Fruit fly (Drosophila melanogaster): Measurements from ENCODE around the gene hwt.

hwt gene

dm6 chrX:12595610-12596336, 27.5 kb upstream of the hwt start, which contains the start of the genes CG1824 and Sec16 (continued):
- TF ChIP-seq CG2889 (GFP tag; IDR thresholded peaks at IDR 0.05) (no peak), amos (GFP tag; IDR thresholded peaks at IDR 0.05; ENCODE audit: partially characterized antibody) (0 out of 2 replicates have a peak, but pooled peaks have one; percentile 43), CG5953 (GFP tag; IDR thresholded peaks at IDR 0.05) (no peak), CG4707 (GFP tag; optimal IDR thresholded peaks at IDR 0.05) (no peak), Lim3 (GFP tag; IDR thresholded peaks at IDR 0.05) (no peak), CG8290 (GFP tag; optimal IDR thresholded peaks at IDR 0.05) (peak; percentile 2), CG8290 (tag; optimal IDR thresholded peaks at IDR 0.05) (no peak), CG6654 (GFP tag; optimal IDR thresholded peaks at IDR 0.05) (no peak), Bgb (GFP tag; IDR thresholded peaks at IDR 0.05; ENCODE audit: partially characterized antibody) (peak; percentile 2; the same call in 1 of the 2 replicates), CG12104 (GFP tag; optimal IDR thresholded peaks at IDR 0.05) (peak; percentile 45), kni (GFP tag; optimal IDR thresholded peaks at IDR 0.05) (no peak), grn (GFP tag; optimal IDR thresholded peaks at IDR 0.05) (no peak), CG10209 (GFP tag; optimal IDR thresholded peaks at IDR 0.05) (peak; percentile 14), ranshi (GFP tag; IDR thresholded peaks at IDR 0.05) (no peak), Ets65A (GFP tag) (peak; percentile 73), lmd (GFP tag; IDR thresholded peaks at IDR 0.05) (peak; percentile 39; the same call in 1 of the 2 replicates), gcm (GFP tag; optimal IDR thresholded peaks at IDR 0.05) (no peak), CG12071 (GFP tag; optimal IDR thresholded peaks at IDR 0.05) (no peak), CG17186 (GFP tag; optimal IDR thresholded peaks at IDR 0.05) (peak; percentile 8), tx (GFP tag; optimal IDR thresholded peaks at IDR 0.05) (no peak), CG9932 (GFP tag; IDR thresholded peaks at IDR 0.05) (peak; percentile 58), Hr3 (GFP tag; optimal IDR thresholded peaks at IDR 0.05) (peak; percentile 38), CG14965 (GFP tag; optimal IDR thresholded peaks at IDR 0.05; ENCODE audit: borderline replicate concordance) (no peak), Scr (GFP tag; IDR thresholded peaks at IDR 0.05; ENCODE audit: partially characterized antibody) (peak; percentile 66), Opbp (GFP tag; IDR thresholded peaks at IDR 0.05; ENCODE audit: partially characterized antibody) (peak; percentile 67; the same call in 2 of the 3 replicates), CG9727 (GFP tag; optimal IDR thresholded peaks at IDR 0.05) (peak; percentile 54), CG7271 (tag; optimal IDR thresholded peaks at IDR 0.05) (no peak), lilli (GFP tag; optimal IDR thresholded peaks at IDR 0.05) (peak; percentile 42), twi (tag; optimal IDR thresholded peaks at IDR 0.05) (peak; percentile 8), pum (GFP tag; optimal IDR thresholded peaks at IDR 0.05) (no peak), gem (tag; optimal IDR thresholded peaks at IDR 0.05) (peak; percentile 70), Chrac-16 (GFP tag; optimal IDR thresholded peaks at IDR 0.05) (peak; percentile 33), Hsf (GFP tag; optimal IDR thresholded peaks at IDR 0.05) (peak; percentile 18), Optix (GFP tag; IDR thresholded peaks at IDR 0.05) (no peak), CG2712 (tag; optimal IDR thresholded peaks at IDR 0.05) (peak; percentile 51), seq (GFP tag; IDR thresholded peaks at IDR 0.05) (no peak), Abd-B (GFP tag; optimal IDR thresholded peaks at IDR 0.05) (peak; percentile 54), CG10462 (GFP tag; optimal IDR thresholded peaks at IDR 0.05) (peak; percentile 16), nmo (GFP tag; optimal IDR thresholded peaks at IDR 0.05) (peak; percentile 70), CG15269 (tag; optimal IDR thresholded peaks at IDR 0.05) (no peak), CG3847 (GFP tag; IDR thresholded peaks at IDR 0.05) (0 out of 2 replicates have a peak, but pooled peaks have one; percentile 38), esg (GFP tag; conservative IDR thresholded peaks at IDR 0.05) (peak; percentile 18; the same call in 1 of the 2 replicates), CG11695 (GFP tag; IDR thresholded peaks at IDR 0.05) (0 out of 3 replicates have a peak, but pooled peaks have one; percentile 22), gcm2 (GFP tag; optimal IDR thresholded peaks at IDR 0.05) (no peak), dan (GFP tag; IDR thresholded peaks at IDR 0.05) (no peak), MTF-1 (GFP tag; optimal IDR thresholded peaks at IDR 0.05; ENCODE audit: borderline replicate concordance) (no peak), Hr51 (GFP tag; optimal IDR thresholded peaks at IDR 0.05) (peak in 1 of 2 experiments; percentile 62), CG12219 (GFP tag; optimal IDR thresholded peaks at IDR 0.05) (no peak), CG4820 (GFP tag; optimal IDR thresholded peaks at IDR 0.05) (no peak)
